Worm (Caenorhabditis elegans) whole organism, late embryonic: ENCODE measurements around the gene serp-1.2.

ENCODE experiments used
- T23F11.4 ChIP-seq: fragments of 200-800 bp; sonication (Bioruptor generic); optimal IDR thresholded peaks from 2 replicates; lab custom pipeline; 2018; ENCODE audit warnings: mild to moderate bottlenecking, missing genetic modification characterization, missing compliant biosample characterization
- ama-1 ChIP-seq: fragments of 150-350 bp; optimal IDR thresholded peaks from 2 replicates; lab custom pipeline; 2014
- ceh-18 ChIP-seq: sonication (generic microtip); optimal IDR thresholded peaks from 2 replicates; lab custom pipeline; 2016; ENCODE audit warnings: missing genetic modification characterization, missing compliant biosample characterization
- ceh-19 ChIP-seq: fragments of 200-800 bp; sonication (Bioruptor generic); optimal IDR thresholded peaks from 2 replicates; lab custom pipeline; 2018; ENCODE audit warnings: mild to moderate bottlenecking, missing genetic modification characterization, missing compliant biosample characterization
- ceh-2 ChIP-seq: sonication (generic microtip); optimal IDR thresholded peaks from 2 replicates; lab custom pipeline; 2016; ENCODE audit warnings: missing genotype, missing genetic modification characterization, missing compliant biosample characterization
- ceh-22 ChIP-seq: sonication (generic microtip); optimal IDR thresholded peaks from 2 replicates; lab custom pipeline; 2017; ENCODE audit warnings: missing biosample characterization, missing genetic modification characterization
- ceh-30 ChIP-seq: fragments of 150-350 bp; optimal IDR thresholded peaks from 2 replicates; lab custom pipeline; 2014; ENCODE audit warnings: missing biosample characterization, missing genetic modification characterization
- ceh-34 ChIP-seq: sonication (generic microtip); optimal IDR thresholded peaks from 2 replicates; lab custom pipeline; 2016; ENCODE audit warnings: mild to moderate bottlenecking, missing genetic modification characterization, missing compliant biosample characterization
- ceh-48 ChIP-seq: sonication (generic microtip); optimal IDR thresholded peaks from 2 replicates; lab custom pipeline; 2016; ENCODE audit warnings: missing genetic modification characterization, inconsistent platforms, missing compliant biosample characterization
- che-1 ChIP-seq: sonication (generic microtip); optimal IDR thresholded peaks from 2 replicates; lab custom pipeline; 2016; ENCODE audit warnings: mild to moderate bottlenecking, missing genetic modification characterization, missing compliant biosample characterization
- elt-2 ChIP-seq: sonication (generic microtip); optimal IDR thresholded peaks from 2 replicates; lab custom pipeline; 2016; ENCODE audit warnings: missing genetic modification reagents, missing genetic modification characterization, missing compliant biosample characterization
- ets-4 ChIP-seq: sonication (generic microtip); optimal IDR thresholded peaks from 2 replicates; lab custom pipeline; 2016; ENCODE audit warnings: missing genetic modification characterization, missing compliant biosample characterization
- fkh-10 ChIP-seq: fragments of 150-350 bp; optimal IDR thresholded peaks from 2 replicates; lab custom pipeline; 2014; ENCODE audit warnings: missing biosample characterization, missing genetic modification reagents, missing genetic modification characterization
- fkh-6 ChIP-seq: sonication (generic microtip); optimal IDR thresholded peaks from 2 replicates; lab custom pipeline; 2016; ENCODE audit warnings: missing genetic modification characterization, missing compliant biosample characterization
- hlh-15 ChIP-seq: sonication (generic microtip); optimal IDR thresholded peaks from 2 replicates; lab custom pipeline; 2016; ENCODE audit warnings: missing genetic modification characterization, missing compliant biosample characterization
- hlh-6 ChIP-seq: sonication (generic microtip); optimal IDR thresholded peaks from 2 replicates; lab custom pipeline; 2016; ENCODE audit warnings: missing genotype, missing genetic modification characterization, missing compliant biosample characterization
- hlh-8 ChIP-seq: sonication (generic microtip); optimal IDR thresholded peaks from 2 replicates; lab custom pipeline; 2016; ENCODE audit warnings: missing genotype, missing genetic modification characterization, missing compliant biosample characterization
- lin-11 ChIP-seq: fragments of 200-800 bp; sonication (Bioruptor generic); optimal IDR thresholded peaks from 2 replicates; lab custom pipeline; 2018; ENCODE audit warnings: mild to moderate bottlenecking, missing genetic modification characterization, missing compliant biosample characterization
- madf-2 ChIP-seq: sonication (generic microtip); optimal IDR thresholded peaks from 2 replicates; lab custom pipeline; 2017; ENCODE audit warnings: missing genetic modification characterization, missing compliant biosample characterization
- mec-3 ChIP-seq: sonication (generic microtip); optimal IDR thresholded peaks from 2 replicates; lab custom pipeline; 2016; ENCODE audit warnings: borderline replicate concordance, missing genetic modification characterization, missing compliant biosample characterization
- nhr-11 ChIP-seq: fragments of 150-350 bp; optimal IDR thresholded peaks from 2 replicates; lab custom pipeline; 2014; ENCODE audit warnings: missing biosample characterization, missing genetic modification characterization
- odd-2 ChIP-seq: sonication (generic microtip); optimal IDR thresholded peaks from 2 replicates; lab custom pipeline; 2017; ENCODE audit warnings: antibody characterized with exemption, mild to moderate bottlenecking, missing genetic modification characterization, missing compliant biosample characterization
- pag-3 ChIP-seq: sonication (generic microtip); optimal IDR thresholded peaks from 2 replicates; lab custom pipeline; 2016; ENCODE audit warnings: missing compliant biosample characterization, missing genetic modification characterization, borderline replicate concordance
- pax-1 ChIP-seq: fragments of 150-350 bp; optimal IDR thresholded peaks from 2 replicates; lab custom pipeline; 2014; ENCODE audit warnings: missing biosample characterization, missing genetic modification characterization
- pha-2 ChIP-seq: sonication (generic microtip); optimal IDR thresholded peaks from 2 replicates; lab custom pipeline; 2017; ENCODE audit warnings: mild to moderate bottlenecking, missing genetic modification characterization, missing compliant biosample characterization
- pqm-1 ChIP-seq: sonication (generic microtip); optimal IDR thresholded peaks from 2 replicates; lab custom pipeline; 2016; ENCODE audit warnings: missing genetic modification characterization, missing compliant biosample characterization
- pros-1 ChIP-seq: fragments of 150-350 bp; optimal IDR thresholded peaks from 2 replicates; lab custom pipeline; 2014; ENCODE audit warnings: missing biosample characterization, missing genetic modification reagents, missing genetic modification characterization
- ref-2 ChIP-seq: sonication (generic microtip); optimal IDR thresholded peaks from 2 replicates; lab custom pipeline; 2016; ENCODE audit warnings: missing genetic modification characterization, missing compliant biosample characterization
- sox-4 ChIP-seq: sonication (generic microtip); optimal IDR thresholded peaks from 2 replicates; lab custom pipeline; 2017; ENCODE audit warnings: mild to moderate bottlenecking, missing genetic modification characterization, inconsistent platforms, missing compliant biosample characterization
- syd-9 ChIP-seq: sonication (generic microtip); optimal IDR thresholded peaks from 2 replicates; lab custom pipeline; 2016; ENCODE audit warnings: mild to moderate bottlenecking, missing genetic modification characterization, moderate library complexity, missing compliant biosample characterization
- unc-3 ChIP-seq, 2 experiments: fragments of 200-800 bp in 1 of 2; sonication (Bioruptor generic) in 1 of 2; sonication (generic microtip) in 1 of 2; conservative IDR thresholded peaks in 1 of 2; optimal IDR thresholded peaks in 1 of 2; 2 replicates each; pipeline versions ENCODE4 v1.3.6 to Lab custom; 2016 to 2022; ENCODE audit warnings: missing compliant biosample characterization in 2 of 2, missing genetic modification characterization in 2 of 2, missing genetic modification reagents in 1 of 2
- unc-42 ChIP-seq: sonication (generic microtip); optimal IDR thresholded peaks from 2 replicates; lab custom pipeline; 2016; ENCODE audit warnings: missing genotype, missing genetic modification characterization, missing compliant biosample characterization
- unc-55 ChIP-seq: sonication (generic microtip); optimal IDR thresholded peaks from 2 replicates; lab custom pipeline; 2017; ENCODE audit warnings: missing biosample characterization, missing genetic modification reagents, missing genetic modification characterization
- zip-5 ChIP-seq: sonication (generic microtip); optimal IDR thresholded peaks from 2 replicates; lab custom pipeline; 2016; ENCODE audit warnings: missing genetic modification characterization, missing compliant biosample characterization

The serp-1.2 gene

DNA sequence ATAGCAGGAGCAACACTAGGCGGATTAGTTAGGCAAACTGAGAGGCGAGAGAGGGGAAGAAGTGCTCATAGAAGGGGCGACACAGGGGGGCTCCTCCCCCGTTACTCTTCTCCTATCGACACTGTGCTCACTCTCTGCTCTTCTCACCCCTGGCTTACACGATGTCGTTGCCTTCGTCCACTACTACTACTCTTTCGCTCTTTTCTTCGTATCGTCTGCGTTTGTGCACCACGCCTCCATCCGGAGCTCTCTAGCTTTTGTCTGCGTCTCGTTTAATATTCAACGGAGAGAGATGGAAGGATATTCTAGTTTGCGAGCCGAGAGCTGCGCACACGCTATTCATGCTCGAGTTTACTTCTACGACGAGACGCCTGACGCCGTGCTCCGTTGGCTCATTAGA is 42.2 kb upstream of the serp-1.2 start (continued):
- TF ChIP-seq syd-9 (tag; lab: Kevin White, UChicago) (peak; percentile 21), ceh-2 (peak; percentile 12), mec-3 (tag; lab: Kevin White, UChicago) (peak; percentile 61), ceh-18 (tag; lab: Kevin White, UChicago) (peak; percentile 29), madf-2 (tag; lab: Kevin White, UChicago) (no peak), ref-2 (peak; percentile 63), ceh-22 (tag; lab: Kevin White, UChicago) (no peak), hlh-6 (tag; lab: Kevin White, UChicago) (peak; percentile 19), ceh-30 (tag; lab: Kevin White, UChicago) (no peak), nhr-11 (no peak), fkh-6 (tag; lab: Kevin White, UChicago) (no peak), unc-55 (no peak), sox-4 (tag; lab: Kevin White, UChicago) (peak; percentile 37), che-1 (tag; lab: Kevin White, UChicago) (no peak), ceh-34 (tag; lab: Kevin White, UChicago) (peak; percentile 69), pqm-1 (tag; lab: Kevin White, UChicago) (peak; percentile 25), pag-3 (tag; lab: Kevin White, UChicago) (no peak), ceh-19 (GFP tag; lab: Kevin White, UChicago) (peak; percentile 50)

DNA sequence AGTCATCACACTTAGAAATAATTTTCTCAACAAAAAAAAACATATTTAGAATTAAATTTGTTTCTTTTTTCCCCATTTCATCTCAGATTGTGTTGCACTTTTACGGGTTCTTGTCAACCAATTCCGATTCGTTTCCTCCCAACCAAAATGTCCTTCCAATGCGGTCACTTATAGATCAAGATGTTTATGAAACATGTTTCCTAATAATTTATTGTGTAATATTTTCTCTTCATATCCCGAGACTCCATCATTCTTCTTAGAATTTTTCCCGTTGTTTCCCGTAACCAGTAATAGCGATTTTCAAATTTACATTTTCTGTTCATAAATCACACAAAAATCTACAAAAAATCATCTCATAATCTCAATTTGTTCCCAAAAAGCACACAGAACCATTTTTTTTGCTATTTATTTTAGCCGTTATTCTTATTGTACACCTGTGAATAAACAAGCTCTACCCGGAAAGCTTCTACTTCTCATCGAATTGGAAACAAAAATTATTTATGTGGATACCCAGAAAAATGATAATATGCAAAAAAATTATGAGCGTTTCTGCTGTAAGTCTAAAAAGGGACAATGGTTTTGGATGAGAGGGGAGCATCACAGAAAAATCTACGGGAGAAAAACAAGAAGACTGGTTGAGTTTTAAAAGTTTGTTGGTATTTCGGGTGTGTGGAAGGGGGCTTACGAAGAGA is 36.9 kb upstream of the serp-1.2 start:
- TF ChIP-seq ceh-34 (tag; lab: Kevin White, UChicago) (no peak), ceh-30 (tag; lab: Kevin White, UChicago) (no peak), zip-5 (tag; lab: Kevin White, UChicago) (no peak), fkh-10 (GFP tag; lab: Kevin White, UChicago) (no peak), odd-2 (no peak), ama-1 (peak; percentile 57)
- TF ChIP-seq, all 69 proteins: peak for 1

DNA sequence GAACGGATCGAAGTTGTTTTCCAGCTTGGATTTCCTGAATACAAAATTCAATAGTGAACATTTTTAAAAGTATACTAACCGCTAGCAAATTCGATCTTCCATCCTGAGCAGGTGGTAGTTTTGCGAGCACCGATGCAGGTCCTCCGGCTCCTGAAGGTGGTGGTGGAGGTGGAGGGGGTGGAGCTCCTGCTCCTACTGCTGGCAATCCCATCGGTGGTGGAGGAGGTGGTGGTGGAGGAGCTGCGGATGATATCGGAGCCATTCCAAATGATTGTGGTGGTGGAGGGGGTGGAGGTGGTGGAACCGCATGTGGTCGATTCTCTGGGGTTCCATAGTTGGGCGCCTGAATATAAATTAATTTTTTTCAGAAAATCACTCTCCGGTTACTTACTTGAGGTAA is 35.8 kb upstream of the serp-1.2 start:
- no peak for TF ChIP-seq elt-2 (tag; lab: Kevin White, UChicago)
- TF ChIP-seq pros-1 (tag; lab: Kevin White, UChicago): no peak
- no peak for TF ChIP-seq ceh-22 (tag; lab: Kevin White, UChicago)
- TF ChIP-seq ceh-48 (tag; lab: Kevin White, UChicago): no peak
- no peak for TF ChIP-seq hlh-8 (tag; lab: Kevin White, UChicago)
- TF ChIP-seq lin-11 (tag; lab: Kevin White, UChicago): no peak
- no peak for TF ChIP-seq ama-1

DNA sequence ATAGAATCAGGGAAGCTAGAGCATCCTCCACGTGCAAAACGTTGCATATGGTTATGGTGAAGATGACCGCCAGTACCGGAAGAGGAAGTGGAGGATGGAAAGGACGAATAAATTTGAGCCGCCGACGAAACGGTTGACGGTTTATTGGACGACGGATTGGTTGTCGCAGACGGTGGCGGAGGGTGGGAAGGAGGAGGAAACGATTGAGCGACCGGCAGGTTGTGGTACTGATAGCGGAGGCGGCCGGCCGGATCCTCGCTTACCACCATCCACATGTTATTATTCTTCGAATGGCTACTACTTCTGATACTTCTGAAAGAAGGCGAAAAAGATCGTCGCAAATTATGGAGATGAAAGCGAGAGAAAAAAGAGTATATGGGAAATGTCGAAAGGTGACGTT is 32.6 kb upstream of the serp-1.2 start:
- TF ChIP-seq T23F11.4: no peak
- TF ChIP-seq ref-2: no peak
- TF ChIP-seq mec-3 (tag; lab: Kevin White, UChicago): no peak
- no peak for TF ChIP-seq zip-5 (tag; lab: Kevin White, UChicago)
- no peak for TF ChIP-seq madf-2 (tag; lab: Kevin White, UChicago)
- no peak for TF ChIP-seq hlh-8 (tag; lab: Kevin White, UChicago)
- no peak for TF ChIP-seq ama-1
- no peak for TF ChIP-seq ceh-48 (tag; lab: Kevin White, UChicago)
- TF ChIP-seq ets-4 (tag; lab: Kevin White, UChicago): no peak
- TF ChIP-seq unc-3 (GFP tag; conservative IDR thresholded peaks at IDR 0.05; lab: Robert Waterston, UW): no peak
- TF ChIP-seq unc-3 (tag; optimal IDR thresholded peaks at IDR 0.05; lab: Kevin White, UChicago): no peak
- TF ChIP-seq, all 69 proteins: peak for 0

DNA sequence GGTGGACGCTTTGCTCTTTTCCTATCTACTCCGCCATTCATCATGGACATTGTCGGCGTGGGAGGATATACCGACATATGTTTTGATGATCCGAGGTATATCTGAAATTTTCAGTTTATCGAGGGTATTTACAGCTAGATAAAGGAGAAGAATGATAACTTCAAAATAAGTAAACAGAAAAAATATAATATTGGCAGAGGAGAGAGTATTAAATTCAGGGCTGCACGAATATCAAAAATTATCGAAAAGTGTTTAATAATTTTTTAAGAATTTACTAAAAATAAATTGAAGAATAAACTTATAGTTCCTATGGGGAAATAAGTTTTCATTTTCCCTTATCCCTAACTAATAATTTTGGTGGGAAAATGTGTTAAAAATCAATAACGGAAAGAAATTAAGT is 26.6 kb upstream of the serp-1.2 start, which contains the start of gene wsp-1:
Gene wsp-1 (minus strand): TSS at position 101 of the 400 bp plus-strand sequence.
- TF ChIP-seq ceh-48 (tag; lab: Kevin White, UChicago) (no peak), che-1 (tag; lab: Kevin White, UChicago) (no peak), unc-42 (tag; lab: Kevin White, UChicago) (no peak), hlh-15 (tag; lab: Kevin White, UChicago) (no peak), pha-2 (no peak), ceh-2 (no peak), ceh-22 (tag; lab: Kevin White, UChicago) (no peak), mec-3 (tag; lab: Kevin White, UChicago) (no peak), pax-1 (tag; lab: Kevin White, UChicago) (no peak), hlh-6 (tag; lab: Kevin White, UChicago) (no peak)
